Fruit fly (Drosophila melanogaster) whole organism, embryonic: ENCODE measurements around the gene CG1309.

Experiments used
- Abd-B ChIP-seq: fragments of 200-800 bp; sonication (Bioruptor generic); optimal IDR thresholded peaks from 2 replicates; lab custom pipeline; 2018; ENCODE audit warnings: missing biosample characterization, mild to moderate bottlenecking, missing genetic modification characterization, moderate library complexity
- Aef1 ChIP-seq: fragments of 200-800 bp; sonication (Bioruptor generic); IDR thresholded peaks from 3 replicates; pipeline ENCODE4 v1.3.6; 2022; ENCODE audit warnings: missing biosample characterization, missing genetic modification characterization
- Antp ChIP-seq: fragments of 200-800 bp; sonication (Bioruptor generic); optimal IDR thresholded peaks from 3 replicates; lab custom pipeline; 2016; ENCODE audit warnings: missing biosample characterization, missing genetic modification characterization
- Asciz ChIP-seq: fragments of 200-800 bp; sonication (Bioruptor generic); optimal IDR thresholded peaks from 2 replicates; lab custom pipeline; 2017; ENCODE audit warnings: missing biosample characterization, mild to moderate bottlenecking, missing genetic modification characterization, missing genetic modification reagents
- CG1024 ChIP-seq: fragments of 200-800 bp; sonication (Bioruptor generic); IDR thresholded peaks from 2 replicates; pipeline ENCODE4 v1.3.6; 2022; ENCODE audit warnings: missing biosample characterization, missing genetic modification characterization
- CG10543 ChIP-seq: fragments of 200-800 bp; sonication (Bioruptor generic); optimal IDR thresholded peaks from 3 replicates; lab custom pipeline; 2017; ENCODE audit warnings: missing biosample characterization, mild to moderate bottlenecking, missing genetic modification characterization, moderate library complexity
- CG11723 ChIP-seq: fragments of 200-800 bp; sonication (Bioruptor generic); optimal IDR thresholded peaks from 2 replicates; lab custom pipeline; 2017; ENCODE audit warnings: missing biosample characterization, mild to moderate bottlenecking, missing genetic modification characterization
- CG12155 ChIP-seq: fragments of 200-800 bp; sonication (Bioruptor generic); optimal IDR thresholded peaks from 3 replicates; lab custom pipeline; 2016; ENCODE audit warnings: missing biosample characterization, missing genetic modification characterization
- CG12659 ChIP-seq: fragments of 200-800 bp; sonication (Bioruptor generic); optimal IDR thresholded peaks from 3 replicates; lab custom pipeline; 2017; ENCODE audit warnings: mild to moderate bottlenecking, missing biosample characterization, missing genetic modification reagents, missing genetic modification characterization
- CG13775 ChIP-seq: fragments of 200-800 bp; sonication (Bioruptor generic); optimal IDR thresholded peaks from 3 replicates; lab custom pipeline; 2017; ENCODE audit warnings: missing biosample characterization, mild to moderate bottlenecking, missing genetic modification characterization
- CG14441 ChIP-seq: fragments of 200-800 bp; sonication (Bioruptor generic); IDR thresholded peaks from 2 replicates; pipeline ENCODE4 v1.3.6; 2022; ENCODE audit warnings: missing biosample characterization, missing genetic modification characterization
- CG16779 ChIP-seq: fragments of 200-800 bp; sonication (Bioruptor generic); IDR thresholded peaks from 2 replicates; pipeline ENCODE4 v1.3.6; 2022; ENCODE audit warnings: missing biosample characterization, missing genetic modification characterization
- CG17568 ChIP-seq: fragments of 200-800 bp; sonication (Bioruptor generic); optimal IDR thresholded peaks from 2 replicates; lab custom pipeline; 2018; ENCODE audit warnings: missing biosample characterization, mild to moderate bottlenecking, missing genetic modification characterization, moderate library complexity
- CG18599 ChIP-seq: fragments of 200-800 bp; sonication (Bioruptor generic); optimal IDR thresholded peaks from 3 replicates; lab custom pipeline; 2017; ENCODE audit warnings: missing biosample characterization, missing genetic modification characterization, mild to moderate bottlenecking, moderate library complexity, missing genetic modification reagents
- CG18764 ChIP-seq: fragments of 200-800 bp; sonication (Bioruptor generic); optimal IDR thresholded peaks from 3 replicates; lab custom pipeline; 2016; ENCODE audit warnings: missing biosample characterization, missing genetic modification characterization
- CG2116 ChIP-seq: fragments of 200-800 bp; sonication (Bioruptor generic); optimal IDR thresholded peaks from 3 replicates; lab custom pipeline; 2018; ENCODE audit warnings: missing biosample characterization, mild to moderate bottlenecking, missing genetic modification characterization
- CG31224 ChIP-seq: fragments of 200-800 bp; sonication (Bioruptor generic); IDR thresholded peaks from 2 replicates; pipeline ENCODE4 v1.3.6; 2022; ENCODE audit warnings: missing biosample characterization, missing genetic modification characterization
- CG3281 ChIP-seq: fragments of 200-800 bp; sonication (Bioruptor generic); optimal IDR thresholded peaks from 3 replicates; lab custom pipeline; 2017; ENCODE audit warnings: missing biosample characterization, mild to moderate bottlenecking, missing genetic modification characterization
- CG33557 ChIP-seq: fragments of 200-800 bp; sonication (Bioruptor generic); optimal IDR thresholded peaks from 2 replicates; lab custom pipeline; 2019; ENCODE audit warnings: missing biosample characterization, mild to moderate bottlenecking, missing genetic modification characterization, moderate library complexity
- CG4282 ChIP-seq: fragments of 200-800 bp; sonication (Bioruptor generic); optimal IDR thresholded peaks from 2 replicates; lab custom pipeline; 2016; ENCODE audit warnings: missing biosample characterization, missing genetic modification characterization
- CG5180 ChIP-seq: fragments of 200-800 bp; sonication (Bioruptor generic); optimal IDR thresholded peaks from 3 replicates; lab custom pipeline; 2017; ENCODE audit warnings: missing biosample characterization, missing genetic modification characterization, mild to moderate bottlenecking, moderate library complexity, missing genetic modification reagents
- CG5953 ChIP-seq: fragments of 200-800 bp; sonication (Bioruptor generic); IDR thresholded peaks from 2 replicates; pipeline ENCODE4 v1.3.6; 2022; ENCODE audit warnings: missing biosample characterization, missing genetic modification characterization
- CG7357 ChIP-seq: fragments of 200-800 bp; sonication (Bioruptor generic); IDR thresholded peaks from 3 replicates; pipeline ENCODE4 v1.3.6; 2022; ENCODE audit warnings: missing biosample characterization, missing genetic modification characterization
- CG7372 ChIP-seq: fragments of 200-800 bp; sonication (Bioruptor generic); IDR thresholded peaks from 2 replicates; pipeline ENCODE4 v1.3.6; 2022; ENCODE audit warnings: missing biosample characterization, missing genetic modification characterization
- CG7928 ChIP-seq: fragments of 200-800 bp; sonication (Bioruptor generic); optimal IDR thresholded peaks from 2 replicates; lab custom pipeline; 2017; ENCODE audit warnings: missing biosample characterization, mild to moderate bottlenecking, missing genetic modification characterization
- CG7987 ChIP-seq: fragments of 200-800 bp; sonication (Bioruptor generic); optimal IDR thresholded peaks from 2 replicates; lab custom pipeline; 2018; ENCODE audit warnings: missing biosample characterization, mild to moderate bottlenecking, missing genetic modification characterization, moderate library complexity
- CG8924 ChIP-seq: fragments of 200-800 bp; optimal IDR thresholded peaks from 3 replicates; lab custom pipeline; 2019; ENCODE audit warnings: missing biosample characterization, mild to moderate bottlenecking, missing genetic modification characterization, moderate library complexity
- CTCF ChIP-seq: fragments of 200-800 bp; sonication (Bioruptor generic); optimal IDR thresholded peaks from 2 replicates; lab custom pipeline; 2017; ENCODE audit warnings: missing biosample characterization, mild to moderate bottlenecking, missing genetic modification characterization, moderate library complexity
- Dip3 ChIP-seq: fragments of 200-800 bp; sonication (Bioruptor generic); optimal IDR thresholded peaks from 3 replicates; lab custom pipeline; 2016; ENCODE audit warnings: missing biosample characterization, missing genetic modification characterization
- Ets65A ChIP-seq: fragments of 200-800 bp; sonication (Bioruptor generic); peaks from one replicate; lab custom pipeline; 2016; ENCODE audit warnings: missing biosample characterization, missing genetic modification characterization
- Fer1 ChIP-seq: fragments of 200-800 bp; sonication (Bioruptor generic); optimal IDR thresholded peaks from 2 replicates; lab custom pipeline; 2017; ENCODE audit warnings: missing biosample characterization, mild to moderate bottlenecking, missing genetic modification characterization
- HLH54F ChIP-seq: fragments of 200-800 bp; sonication (Bioruptor generic); optimal IDR thresholded peaks from 3 replicates; lab custom pipeline; 2016; ENCODE audit warnings: missing biosample characterization, missing genetic modification characterization
- Stat92E ChIP-seq, 3 experiments: fragments of >200 bp in 2 of 3; fragments of 200-800 bp in 1 of 3; sonication (Bioruptor generic) in 1 of 3; optimal IDR thresholded peaks; 2 replicates each; lab custom pipeline; 2017 to 2019; ENCODE audit warnings: missing biosample characterization in 3 of 3, missing genetic modification characterization in 3 of 3, mild to moderate bottlenecking in 1 of 3, moderate library complexity in 1 of 3
- Xbp1 ChIP-seq: fragments of 200-800 bp; sonication (Bioruptor generic); optimal IDR thresholded peaks from 3 replicates; lab custom pipeline; 2016; ENCODE audit warnings: missing biosample characterization, mild to moderate bottlenecking, missing genetic modification characterization
- az2 ChIP-seq: fragments of 200-800 bp; sonication (Bioruptor generic); optimal IDR thresholded peaks from 3 replicates; lab custom pipeline; 2016; ENCODE audit warnings: missing biosample characterization, missing genetic modification characterization
- bab2 ChIP-seq: fragments of 200-800 bp; sonication (Bioruptor generic); optimal IDR thresholded peaks from 2 replicates; lab custom pipeline; 2016; ENCODE audit warnings: missing biosample characterization, missing genetic modification characterization
- bcd ChIP-seq: fragments of 200-800 bp; sonication (Bioruptor generic); optimal IDR thresholded peaks from 2 replicates; lab custom pipeline; 2017; ENCODE audit warnings: missing biosample characterization, mild to moderate bottlenecking, missing genetic modification characterization
- chn ChIP-seq: fragments of 200-800 bp; sonication (Bioruptor generic); optimal IDR thresholded peaks from 2 replicates; lab custom pipeline; 2016; ENCODE audit warnings: missing biosample characterization, missing genetic modification characterization
- dimm ChIP-seq: fragments of 200-800 bp; sonication (Bioruptor generic); IDR thresholded peaks from 2 replicates; pipeline ENCODE4 v1.3.6; 2022; ENCODE audit warnings: missing biosample characterization, missing genetic modification characterization
- dm ChIP-seq: fragments of 200-800 bp; sonication (Bioruptor generic); optimal IDR thresholded peaks from 3 replicates; lab custom pipeline; 2016; ENCODE audit warnings: missing biosample characterization, missing genetic modification characterization
- klu ChIP-seq: fragments of 200-800 bp; sonication (Bioruptor generic); IDR thresholded peaks from 2 replicates; pipeline ENCODE4 v1.3.6; 2022; ENCODE audit warnings: missing biosample characterization, missing genetic modification characterization
- lilli ChIP-seq: fragments of 200-800 bp; sonication (Bioruptor generic); optimal IDR thresholded peaks from 3 replicates; lab custom pipeline; 2016; ENCODE audit warnings: missing biosample characterization, missing genetic modification characterization
- p53 ChIP-seq: fragments of 200-800 bp; sonication (Bioruptor generic); optimal IDR thresholded peaks from 2 replicates; lab custom pipeline; 2016; ENCODE audit warnings: missing biosample characterization, missing genetic modification characterization
- phol ChIP-seq: fragments of 200-800 bp; sonication (Bioruptor generic); optimal IDR thresholded peaks from 3 replicates; lab custom pipeline; 2018; ENCODE audit warnings: missing biosample characterization, mild to moderate bottlenecking, missing genetic modification characterization, moderate library complexity
- pita ChIP-seq: fragments of 200-800 bp; sonication (Bioruptor generic); optimal IDR thresholded peaks from 2 replicates; lab custom pipeline; 2017; ENCODE audit warnings: missing biosample characterization, mild to moderate bottlenecking, missing genetic modification characterization
- pnt ChIP-seq: fragments of 200-800 bp; sonication (Bioruptor generic); optimal IDR thresholded peaks from 3 replicates; lab custom pipeline; 2016; ENCODE audit warnings: missing biosample characterization, missing genetic modification characterization
- psq ChIP-seq: fragments of 200-800 bp; sonication (Bioruptor generic); optimal IDR thresholded peaks from 2 replicates; lab custom pipeline; 2017; ENCODE audit warnings: missing biosample characterization, missing genetic modification characterization
- row ChIP-seq: fragments of 200-800 bp; sonication (Bioruptor generic); IDR thresholded peaks from 3 replicates; pipeline ENCODE4 v1.3.6; 2022; ENCODE audit warnings: missing biosample characterization, missing genetic modification characterization
- sc ChIP-seq, 3 experiments: fragments of >200 bp in 2 of 3; fragments of 200-800 bp in 1 of 3; sonication (Bioruptor generic) in 1 of 3; optimal IDR thresholded peaks; 2 replicates in 2 of 3; 3 replicates in 1 of 3; lab custom pipeline; 2017; ENCODE audit warnings: mild to moderate bottlenecking in 1 of 3, missing biosample characterization in 1 of 3, missing genetic modification characterization in 1 of 3, missing genetic modification reagents in 1 of 3
- sim ChIP-seq: fragments of 200-800 bp; sonication (Bioruptor generic); IDR thresholded peaks from 2 replicates; pipeline ENCODE4 v1.3.6; 2022; ENCODE audit warnings: missing biosample characterization, missing genetic modification characterization
- sob ChIP-seq: fragments of 200-800 bp; sonication (Bioruptor generic); IDR thresholded peaks from 2 replicates; pipeline ENCODE4 v1.3.6; 2022; ENCODE audit warnings: missing biosample characterization, missing genetic modification characterization
- vvl ChIP-seq: fragments of 200-800 bp; sonication (Bioruptor generic); IDR thresholded peaks from 2 replicates; pipeline ENCODE4 v1.3.6; 2022; ENCODE audit warnings: missing biosample characterization, missing genetic modification characterization

CG1309 gene

DNA sequence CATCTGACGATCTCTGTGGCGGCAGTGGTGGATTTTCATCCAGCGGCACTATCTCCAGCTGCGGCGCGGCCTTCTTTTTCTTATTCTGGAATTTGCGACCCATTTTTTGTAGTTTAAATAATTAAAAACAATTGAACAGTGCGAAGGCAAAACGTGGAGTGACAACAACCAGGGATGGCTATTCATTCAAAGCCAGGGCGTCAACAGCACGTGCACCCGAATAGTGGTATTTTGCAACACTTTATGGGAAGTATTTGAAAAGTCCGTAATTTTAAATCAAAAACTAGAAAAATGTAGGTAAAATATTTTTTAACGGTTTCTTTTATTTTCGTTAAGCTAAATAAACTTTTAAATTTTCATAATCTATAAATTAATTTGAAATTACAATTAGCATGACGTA, 23.4 kb downstream of the CG1309 start, which contains the start of gene CG11583 (continued):
- no peak for TF ChIP-seq CG5180 (GFP tag; lab: Kevin White, UChicago)
- TF ChIP-seq row: peak; percentile 67
- peak; percentile 42 for TF ChIP-seq Fer1 (GFP tag; lab: Kevin White, UChicago)
- no peak for TF ChIP-seq sim
- TF ChIP-seq CG4282: peak; percentile 18
- peak; percentile 54 for TF ChIP-seq Dip3 (GFP tag; lab: Kevin White, UChicago)
- peak; percentile 43 for TF ChIP-seq CG12155 (GFP tag; lab: Kevin White, UChicago)
- no peak for TF ChIP-seq CG1024
- TF ChIP-seq CG11723 (GFP tag; lab: Kevin White, UChicago): no peak
- peak; percentile 31 for TF ChIP-seq bcd (GFP tag; lab: Kevin White, UChicago)
- no peak for TF ChIP-seq CG10543
- peak; percentile 38 for TF ChIP-seq chn (GFP tag; lab: Kevin White, UChicago)
- TF ChIP-seq CG13775 (GFP tag; lab: Kevin White, UChicago): no peak
- TF ChIP-seq vvl (GFP tag; lab: Robert Waterston, UW): peak; percentile 34; the same call in 1 of the 2 replicates
- TF ChIP-seq pnt (GFP tag; lab: Kevin White, UChicago): no peak
- no peak for TF ChIP-seq CG17568 (GFP tag; lab: Kevin White, UChicago)
- peak; percentile 3 for TF ChIP-seq psq (GFP tag; lab: Kevin White, UChicago)
- TF ChIP-seq CG3281 (GFP tag; lab: Kevin White, UChicago): peak; percentile 86
- TF ChIP-seq CG2116 (GFP tag; lab: Kevin White, UChicago): peak; percentile 23
- no peak for TF ChIP-seq CG7357 (GFP tag; lab: Robert Waterston, UW)
- TF ChIP-seq Stat92E (GFP tag; optimal IDR thresholded peaks at IDR 0.05; lab: Kevin White, UChicago): peak in 1 of 3 experiments; percentile 55
- TF ChIP-seq Ets65A: peak; percentile 70
- no peak for TF ChIP-seq pita (GFP tag; lab: Kevin White, UChicago)
- TF ChIP-seq sob (GFP tag; lab: Robert Waterston, UW): peak; percentile 70
- TF ChIP-seq CG7372 (GFP tag; lab: Robert Waterston, UW): no peak
- no peak for TF ChIP-seq klu (GFP tag; lab: Robert Waterston, UW)
- TF ChIP-seq Abd-B: no peak
- no peak for TF ChIP-seq dimm (GFP tag; lab: Robert Waterston, UW)
- TF ChIP-seq CG12659: peak; percentile 63
- TF ChIP-seq phol: peak; percentile 54
- TF ChIP-seq CG31224: no peak
- TF ChIP-seq az2 (GFP tag; lab: Kevin White, UChicago): peak; percentile 3
- TF ChIP-seq dm (GFP tag; lab: Kevin White, UChicago): peak; percentile 99
- TF ChIP-seq sc (optimal IDR thresholded peaks at IDR 0.05; lab: Kevin White, UChicago): no peak
- no peak for TF ChIP-seq sc (GFP tag; optimal IDR thresholded peaks at IDR 0.05; lab: Kevin White, UChicago)
- TF ChIP-seq Xbp1 (GFP tag; lab: Kevin White, UChicago): peak; percentile 64
- peak; percentile 44 for TF ChIP-seq Antp (GFP tag; lab: Kevin White, UChicago)
- peak; percentile 36 for TF ChIP-seq CTCF
- TF ChIP-seq bab2 (GFP tag; lab: Kevin White, UChicago): peak; percentile 13
- peak; percentile 13 for TF ChIP-seq CG33557 (GFP tag; lab: Kevin White, UChicago)
- peak; percentile 21 for TF ChIP-seq CG8924 (tag; lab: Kevin White, UChicago)
- no peak for TF ChIP-seq Asciz (GFP tag; lab: Kevin White, UChicago)
- peak; percentile 40 for TF ChIP-seq p53 (GFP tag; lab: Kevin White, UChicago)
- TF ChIP-seq CG5953 (GFP tag; lab: Robert Waterston, UW): no peak
- TF ChIP-seq CG14441 (GFP tag; lab: Robert Waterston, UW): no peak
- TF ChIP-seq lilli (GFP tag; lab: Kevin White, UChicago): no peak
- no peak for TF ChIP-seq Aef1 (GFP tag; lab: Robert Waterston, UW)
- TF ChIP-seq CG7987 (GFP tag; lab: Kevin White, UChicago): peak; percentile 48
- TF ChIP-seq CG7928 (GFP tag; lab: Kevin White, UChicago): peak; percentile 99
- no peak for TF ChIP-seq CG18599 (GFP tag; lab: Kevin White, UChicago)
- TF ChIP-seq HLH54F (GFP tag; lab: Kevin White, UChicago): peak; percentile 59
- TF ChIP-seq CG18764 (GFP tag; lab: Kevin White, UChicago): no peak
- 0 out of 2 replicates have a peak, but pooled peaks have one; percentile 2 for TF ChIP-seq CG16779
